Worm (Caenorhabditis elegans) whole organism, young adult: ENCODE data around the gene F13D12.8.

Source experiments
- B0019.2 ChIP-seq: fragments of 200-800 bp; sonication (Bioruptor generic); conservative IDR thresholded peaks from 2 replicates; pipeline ENCODE4 v1.3.6; 2022; ENCODE audit warnings: missing genetic modification reagents, missing genetic modification characterization, missing compliant biosample characterization
- C17E4.6 ChIP-seq: fragments of 200-800 bp; sonication (Bioruptor generic); IDR thresholded peaks from 2 replicates; pipeline ENCODE4 v1.3.6; 2022; ENCODE audit warnings: missing genetic modification reagents, missing genetic modification characterization, missing compliant biosample characterization
- F10E7.11 ChIP-seq: sonication (generic microtip); optimal IDR thresholded peaks from 2 replicates; lab custom pipeline; 2017; ENCODE audit warnings: mild to moderate bottlenecking, missing genetic modification characterization, moderate library complexity, missing compliant biosample characterization
- F23B12.7 ChIP-seq: sonication (generic microtip); optimal IDR thresholded peaks from 2 replicates; lab custom pipeline; 2017; ENCODE audit warnings: missing genetic modification characterization, mild to moderate bottlenecking, missing compliant biosample characterization, antibody characterized with exemption, moderate library complexity; ENCODE audit not compliant: insufficient read depth
- F33H1.4 ChIP-seq: fragments of 200-800 bp; sonication (Bioruptor generic); IDR thresholded peaks from 2 replicates; pipeline ENCODE4 v1.3.6; 2022; ENCODE audit warnings: missing genetic modification reagents, missing genetic modification characterization, missing compliant biosample characterization
- F37B4.10 ChIP-seq: fragments of 200-800 bp; sonication (Bioruptor generic); IDR thresholded peaks from 2 replicates; pipeline ENCODE4 v1.3.6; 2022; ENCODE audit warnings: missing genetic modification characterization, missing compliant biosample characterization
- F52B5.7 ChIP-seq: sonication (generic microtip); optimal IDR thresholded peaks from 2 replicates; lab custom pipeline; 2016; ENCODE audit warnings: mild to moderate bottlenecking, missing genetic modification characterization, missing compliant biosample characterization
- F55B11.4 ChIP-seq: sonication (generic microtip); optimal IDR thresholded peaks from 2 replicates; lab custom pipeline; 2016; ENCODE audit warnings: missing compliant biosample characterization, missing genetic modification characterization, borderline replicate concordance; ENCODE audit not compliant: insufficient read depth
- F57C9.4 ChIP-seq: sonication (generic microtip); optimal IDR thresholded peaks from 2 replicates; lab custom pipeline; 2017; ENCODE audit warnings: mild to moderate bottlenecking, missing genetic modification characterization, missing compliant biosample characterization
- Y53F4B.3 ChIP-seq: fragments of 200-800 bp; sonication (Bioruptor generic); IDR thresholded peaks from 2 replicates; pipeline ENCODE4 v1.3.6; 2022; ENCODE audit warnings: missing genetic modification reagents, missing genetic modification characterization, missing compliant biosample characterization
- Y53G8AR.9 ChIP-seq: fragments of 200-800 bp; sonication (Bioruptor generic); conservative IDR thresholded peaks from 2 replicates; pipeline ENCODE4 v1.3.6; 2022; ENCODE audit warnings: missing genetic modification reagents, missing genetic modification characterization, missing compliant biosample characterization
- Y56A3A.18 ChIP-seq: fragments of 200-800 bp; sonication (Bioruptor generic); IDR thresholded peaks from 2 replicates; pipeline ENCODE4 v1.3.6; 2022; ENCODE audit warnings: missing genetic modification reagents, missing genetic modification characterization, missing compliant biosample characterization
- akir-1 ChIP-seq: fragments of 200-800 bp; sonication (Bioruptor generic); optimal IDR thresholded peaks from 2 replicates; lab custom pipeline; 2018; ENCODE audit warnings: mild to moderate bottlenecking, missing genetic modification characterization, moderate library complexity, missing compliant biosample characterization
- aptf-2 ChIP-seq: fragments of 200-800 bp; sonication (Bioruptor generic); conservative IDR thresholded peaks from 2 replicates; pipeline ENCODE4 v1.3.6; 2022; ENCODE audit warnings: missing genetic modification reagents, missing genetic modification characterization, missing compliant biosample characterization
- aptf-3 ChIP-seq: fragments of 200-800 bp; sonication (Bioruptor generic); IDR thresholded peaks from 2 replicates; pipeline ENCODE4 v1.3.6; 2022; ENCODE audit warnings: missing genetic modification characterization, missing compliant biosample characterization
- ceh-27 ChIP-seq: fragments of 200-800 bp; sonication (Bioruptor generic); optimal IDR thresholded peaks from 2 replicates; lab custom pipeline; 2018; ENCODE audit warnings: mild to moderate bottlenecking, missing genetic modification characterization, moderate library complexity, missing compliant biosample characterization
- ceh-58 ChIP-seq: fragments of 200-800 bp; sonication (Bioruptor generic); IDR thresholded peaks from 2 replicates; pipeline ENCODE4 v1.3.6; 2022; ENCODE audit warnings: missing genetic modification characterization, missing compliant biosample characterization
- ceh-79 ChIP-seq: sonication (generic microtip); optimal IDR thresholded peaks from 2 replicates; lab custom pipeline; 2017; ENCODE audit warnings: mild to moderate bottlenecking, missing genetic modification characterization, missing compliant biosample characterization
- dox-1 ChIP-seq: fragments of 200-800 bp; sonication (Bioruptor generic); IDR thresholded peaks from 2 replicates; pipeline ENCODE4 v1.3.6; 2022; ENCODE audit warnings: missing genetic modification reagents, missing genetic modification characterization, missing compliant biosample characterization
- dpl-1 ChIP-seq: fragments of 150-350 bp; optimal IDR thresholded peaks from 2 replicates; lab custom pipeline; 2014; ENCODE audit warnings: missing biosample characterization, missing genetic modification reagents, missing genetic modification characterization
- efl-1 ChIP-seq: fragments of 150-350 bp; optimal IDR thresholded peaks from 2 replicates; lab custom pipeline; 2014; ENCODE audit warnings: missing biosample characterization, missing genetic modification reagents, missing genetic modification characterization
- egl-44 ChIP-seq: fragments of 200-800 bp; sonication (Bioruptor generic); IDR thresholded peaks from 2 replicates; pipeline ENCODE4 v1.3.6; 2022; ENCODE audit warnings: missing genetic modification reagents, missing genetic modification characterization, missing compliant biosample characterization
- egrh-3 ChIP-seq: fragments of 200-800 bp; sonication (Bioruptor generic); IDR thresholded peaks from 2 replicates; pipeline ENCODE4 v1.3.6; 2022; ENCODE audit warnings: missing genetic modification reagents, missing genetic modification characterization, missing compliant biosample characterization
- ets-4 ChIP-seq: fragments of 200-800 bp; sonication (Bioruptor generic); optimal IDR thresholded peaks from 2 replicates; lab custom pipeline; 2018; ENCODE audit warnings: mild to moderate bottlenecking, missing genetic modification characterization, missing compliant biosample characterization
- him-1 ChIP-seq: sonication (generic microtip); optimal IDR thresholded peaks from 2 replicates; lab custom pipeline; 2016; ENCODE audit warnings: missing genotype, missing genetic modification reagents, missing genetic modification characterization, missing compliant biosample characterization
- hlh-12 ChIP-seq: sonication (generic microtip); optimal IDR thresholded peaks from 2 replicates; lab custom pipeline; 2016; ENCODE audit warnings: missing genetic modification characterization, missing compliant biosample characterization
- hlh-26 ChIP-seq: fragments of 200-800 bp; sonication (Bioruptor generic); conservative IDR thresholded peaks from 2 replicates; pipeline ENCODE4 v1.3.6; 2022; ENCODE audit warnings: missing genetic modification reagents, missing genetic modification characterization, missing compliant biosample characterization
- hmg-1.2 ChIP-seq: fragments of 200-800 bp; sonication (Bioruptor generic); IDR thresholded peaks from 2 replicates; pipeline ENCODE4 v1.3.6; 2022; ENCODE audit warnings: missing genetic modification reagents, missing genetic modification characterization, missing compliant biosample characterization
- lsl-1 ChIP-seq: fragments of 200-800 bp; sonication (Bioruptor generic); optimal IDR thresholded peaks from 2 replicates; lab custom pipeline; 2018; ENCODE audit warnings: mild to moderate bottlenecking, missing genetic modification characterization, moderate library complexity, missing compliant biosample characterization
- madf-3 ChIP-seq: fragments of 200-800 bp; sonication (Bioruptor generic); IDR thresholded peaks from 2 replicates; pipeline ENCODE4 v1.3.6; 2022; ENCODE audit warnings: missing genetic modification reagents, missing genetic modification characterization, missing compliant biosample characterization
- nfyb-1 ChIP-seq: fragments of 200-800 bp; sonication (Bioruptor generic); IDR thresholded peaks from 2 replicates; pipeline ENCODE4 v1.3.6; 2022; ENCODE audit warnings: missing genetic modification reagents, missing genetic modification characterization, missing compliant biosample characterization
- nhr-27 ChIP-seq: fragments of 200-800 bp; sonication (Bioruptor generic); optimal IDR thresholded peaks from 2 replicates; lab custom pipeline; 2018; ENCODE audit warnings: mild to moderate bottlenecking, missing genetic modification characterization, moderate library complexity, missing compliant biosample characterization
- nhr-80 ChIP-seq: sonication (generic microtip); optimal IDR thresholded peaks from 2 replicates; lab custom pipeline; 2016; ENCODE audit warnings: missing genetic modification characterization, missing compliant biosample characterization
- nhr-90 ChIP-seq: sonication (generic microtip); optimal IDR thresholded peaks from 2 replicates; lab custom pipeline; 2016; ENCODE audit warnings: missing genotype, mild to moderate bottlenecking, missing genetic modification characterization, missing compliant biosample characterization
- pha-4 ChIP-seq: fragments of 150-350 bp; sonication (generic microtip); optimal IDR thresholded peaks from 2 replicates; lab custom pipeline; 2014; ENCODE audit warnings: missing biosample characterization, missing genetic modification reagents, missing genetic modification characterization
- repo-1 ChIP-seq: sonication (generic microtip); optimal IDR thresholded peaks from 2 replicates; lab custom pipeline; 2017; ENCODE audit warnings: mild to moderate bottlenecking, missing genetic modification characterization, missing compliant biosample characterization
- rpc-1 ChIP-seq, 2 experiments: fragments of 150-350 bp in 1 of 2; sonication (generic microtip) in 1 of 2; optimal IDR thresholded peaks; 2 replicates each; lab custom pipeline; 2014 to 2018; ENCODE audit warnings: missing biosample characterization in 1 of 2, missing genetic modification characterization in 1 of 2, missing genetic modification reagents in 1 of 2, missing genotype in 1 of 2
- sea-2 ChIP-seq: fragments of 200-800 bp; sonication (Bioruptor generic); IDR thresholded peaks from 2 replicates; pipeline ENCODE4 v1.3.6; 2022; ENCODE audit warnings: missing genetic modification characterization, missing compliant biosample characterization
- snpc-1.1 ChIP-seq: sonication (generic microtip); optimal IDR thresholded peaks from 2 replicates; lab custom pipeline; 2017; ENCODE audit warnings: missing genetic modification characterization, mild to moderate bottlenecking, missing compliant biosample characterization, antibody characterized with exemption, moderate library complexity, missing genotype, missing genetic modification reagents; ENCODE audit not compliant: insufficient read depth
- snpc-3.4 ChIP-seq: sonication (generic microtip); optimal IDR thresholded peaks from 2 replicates; lab custom pipeline; 2017; ENCODE audit warnings: missing genetic modification characterization, mild to moderate bottlenecking, missing compliant biosample characterization, antibody characterized with exemption, moderate library complexity, missing genotype, missing genetic modification reagents
- sptf-2 ChIP-seq: fragments of 200-800 bp; sonication (Bioruptor generic); optimal IDR thresholded peaks from 2 replicates; lab custom pipeline; 2018; ENCODE audit warnings: mild to moderate bottlenecking, missing genetic modification characterization, missing compliant biosample characterization
- tlf-1 ChIP-seq: fragments of 200-800 bp; sonication (Bioruptor generic); optimal IDR thresholded peaks from 2 replicates; lab custom pipeline; 2018; ENCODE audit warnings: mild to moderate bottlenecking, missing genetic modification characterization, missing compliant biosample characterization
- unc-130 ChIP-seq: sonication (generic microtip); optimal IDR thresholded peaks from 2 replicates; lab custom pipeline; 2016; ENCODE audit warnings: missing genetic modification reagents, missing genetic modification characterization, missing compliant biosample characterization
- xnd-1 ChIP-seq: sonication (generic microtip); optimal IDR thresholded peaks from 2 replicates; lab custom pipeline; 2016; ENCODE audit warnings: missing genotype, missing genetic modification reagents, missing genetic modification characterization, missing compliant biosample characterization
- zim-3 ChIP-seq: sonication (generic microtip); optimal IDR thresholded peaks from 2 replicates; lab custom pipeline; 2017; ENCODE audit warnings: mild to moderate bottlenecking, missing genetic modification characterization, moderate library complexity, missing compliant biosample characterization
- ztf-18 ChIP-seq: sonication (generic microtip); optimal IDR thresholded peaks from 2 replicates; lab custom pipeline; 2016; ENCODE audit warnings: missing genotype, mild to moderate bottlenecking, missing genetic modification characterization, missing compliant biosample characterization
- ztf-22 ChIP-seq: fragments of 200-800 bp; sonication (Bioruptor generic); optimal IDR thresholded peaks from 2 replicates; lab custom pipeline; 2018; ENCODE audit warnings: mild to moderate bottlenecking, missing genetic modification characterization, moderate library complexity, missing compliant biosample characterization
- ztf-25 ChIP-seq: fragments of 200-800 bp; sonication (Bioruptor generic); IDR thresholded peaks from 2 replicates; pipeline ENCODE4 v1.3.6; 2022; ENCODE audit warnings: missing genetic modification reagents, missing genetic modification characterization, missing compliant biosample characterization

Gene F13D12.8

ce11 chrII:11746782-11747288, 14.4 kb upstream of the F13D12.8 start (continued):
- no peak for TF ChIP-seq ztf-25
- TF ChIP-seq xnd-1 (tag; lab: Kevin White, UChicago): no peak
- no peak for TF ChIP-seq pha-4 (tag; lab: Kevin White, UChicago)
- no peak for TF ChIP-seq ztf-18 (tag; lab: Kevin White, UChicago)
- no peak for TF ChIP-seq F55B11.4
- no peak for TF ChIP-seq madf-3 (GFP tag; lab: Robert Waterston, UW)
- TF ChIP-seq F57C9.4 (tag; lab: Kevin White, UChicago): peak; percentile 30
- TF ChIP-seq ztf-22 (GFP tag; lab: Kevin White, UChicago): no peak
- peak; percentile 8 for TF ChIP-seq ceh-27 (GFP tag; lab: Kevin White, UChicago)
- peak; percentile 37; the same call in 1 of the 2 replicates for TF ChIP-seq dox-1 (GFP tag; lab: Robert Waterston, UW)
- TF ChIP-seq ets-4 (GFP tag; lab: Kevin White, UChicago): no peak
- TF ChIP-seq hmg-1.2 (GFP tag; lab: Robert Waterston, UW): peak; percentile 39
- TF ChIP-seq aptf-3 (GFP tag; lab: Robert Waterston, UW): no peak
- TF ChIP-seq aptf-2: no peak
- TF ChIP-seq F37B4.10: 0 out of 2 replicates have a peak, but pooled peaks have one; percentile 48
- TF ChIP-seq rpc-1 (optimal IDR thresholded peaks at IDR 0.05; lab: Kevin White, UChicago): no peak
- no peak for TF ChIP-seq rpc-1 (tag; optimal IDR thresholded peaks at IDR 0.05; lab: Kevin White, UChicago)
- TF ChIP-seq snpc-3.4 (tag; lab: Kevin White, UChicago): no peak
- TF ChIP-seq sptf-2 (GFP tag; lab: Kevin White, UChicago): no peak
- TF ChIP-seq ceh-79: no peak
- TF ChIP-seq B0019.2 (GFP tag; lab: Robert Waterston, UW): no peak
- no peak for TF ChIP-seq snpc-1.1
- TF ChIP-seq lsl-1: no peak
- peak; percentile 52 for TF ChIP-seq repo-1 (tag; lab: Kevin White, UChicago)
- no peak for TF ChIP-seq dpl-1 (GFP tag; lab: Kevin White, UChicago)
- peak; percentile 94 for TF ChIP-seq egrh-3 (GFP tag; lab: Robert Waterston, UW)
- TF ChIP-seq nhr-90 (tag; lab: Kevin White, UChicago): peak; percentile 8
- TF ChIP-seq nhr-27 (tag; lab: Kevin White, UChicago): no peak
- peak; percentile 72 for TF ChIP-seq zim-3
- no peak for TF ChIP-seq ceh-58
- no peak for TF ChIP-seq F33H1.4 (GFP tag; lab: Robert Waterston, UW)
- TF ChIP-seq Y53F4B.3: no peak
- no peak for TF ChIP-seq unc-130
- TF ChIP-seq F10E7.11 (tag; lab: Kevin White, UChicago): peak; percentile 35
- no peak for TF ChIP-seq efl-1 (GFP tag; lab: Kevin White, UChicago)
- no peak for TF ChIP-seq him-1
- TF ChIP-seq C17E4.6 (GFP tag; lab: Robert Waterston, UW): no peak
- TF ChIP-seq egl-44 (GFP tag; lab: Robert Waterston, UW): no peak
- TF ChIP-seq sea-2 (GFP tag; lab: Robert Waterston, UW): no peak
- no peak for TF ChIP-seq hlh-26 (GFP tag; lab: Robert Waterston, UW)
- TF ChIP-seq Y53G8AR.9: no peak
- TF ChIP-seq nhr-80 (tag; lab: Kevin White, UChicago): no peak
- no peak for TF ChIP-seq Y56A3A.18 (GFP tag; lab: Robert Waterston, UW)
- TF ChIP-seq akir-1 (GFP tag; lab: Kevin White, UChicago): no peak
- no peak for TF ChIP-seq F23B12.7 (tag; lab: Kevin White, UChicago)
- TF ChIP-seq tlf-1 (GFP tag; lab: Kevin White, UChicago): no peak
- TF ChIP-seq hlh-12 (tag; lab: Kevin White, UChicago): no peak
- TF ChIP-seq F52B5.7 (tag; lab: Kevin White, UChicago): peak; percentile 60
- 0 out of 2 replicates have a peak, but pooled peaks have one; percentile 24 for TF ChIP-seq nfyb-1
